Worm (Caenorhabditis elegans) whole organism, young adult: Measurements from ENCODE around the gene F56A8.5.

Experiments
- B0019.2 ChIP-seq: fragments of 200-800 bp; sonication (Bioruptor generic); conservative IDR thresholded peaks from 2 replicates; pipeline ENCODE4 v1.3.6; 2022; ENCODE audit warnings: missing genetic modification reagents, missing genetic modification characterization, missing compliant biosample characterization
- B0261.1 ChIP-seq: sonication (generic microtip); optimal IDR thresholded peaks from 2 replicates; lab custom pipeline; 2016; ENCODE audit warnings: mild to moderate bottlenecking, missing genetic modification characterization, moderate library complexity, missing compliant biosample characterization
- B0336.3 ChIP-seq: fragments of 200-800 bp; sonication (Bioruptor generic); IDR thresholded peaks from 2 replicates; pipeline ENCODE4 v1.3.6; 2022; ENCODE audit warnings: missing genetic modification characterization, missing compliant biosample characterization
- F33H1.4 ChIP-seq: fragments of 200-800 bp; sonication (Bioruptor generic); IDR thresholded peaks from 2 replicates; pipeline ENCODE4 v1.3.6; 2022; ENCODE audit warnings: missing genetic modification reagents, missing genetic modification characterization, missing compliant biosample characterization
- Y67H2A.10 ChIP-seq: fragments of 200-800 bp; sonication (Bioruptor generic); conservative IDR thresholded peaks from 2 replicates; pipeline ENCODE4 v1.3.6; 2022; ENCODE audit warnings: missing genetic modification reagents, missing genetic modification characterization, missing compliant biosample characterization
- Y95B8A.8 ChIP-seq: fragments of 200-800 bp; sonication (Bioruptor generic); IDR thresholded peaks from 2 replicates; pipeline ENCODE4 v1.3.6; 2022; ENCODE audit warnings: missing genetic modification reagents, missing genetic modification characterization, missing compliant biosample characterization
- akir-1 ChIP-seq: fragments of 200-800 bp; sonication (Bioruptor generic); optimal IDR thresholded peaks from 2 replicates; lab custom pipeline; 2018; ENCODE audit warnings: mild to moderate bottlenecking, missing genetic modification characterization, moderate library complexity, missing compliant biosample characterization
- attf-6 ChIP-seq: fragments of 200-800 bp; sonication (Bioruptor generic); IDR thresholded peaks from 2 replicates; pipeline ENCODE4 v1.3.6; 2022; ENCODE audit warnings: missing genetic modification reagents, missing genetic modification characterization, missing compliant biosample characterization
- cebp-1 ChIP-seq, 2 experiments: fragments of 200-800 bp in 1 of 2; sonication (Bioruptor generic) in 1 of 2; sonication (generic microtip) in 1 of 2; IDR thresholded peaks in 1 of 2; optimal IDR thresholded peaks in 1 of 2; 2 replicates each; pipeline versions ENCODE4 v1.3.6 to Lab custom; 2017 to 2022; ENCODE audit warnings: missing compliant biosample characterization in 2 of 2, missing genetic modification characterization in 2 of 2, mild to moderate bottlenecking in 1 of 2, missing genetic modification reagents in 1 of 2, moderate library complexity in 1 of 2
- ceh-40 ChIP-seq: fragments of 200-800 bp; sonication (Bioruptor generic); IDR thresholded peaks from 2 replicates; pipeline ENCODE4 v1.3.6; 2022; ENCODE audit warnings: missing genetic modification characterization, missing compliant biosample characterization
- dox-1 ChIP-seq: fragments of 200-800 bp; sonication (Bioruptor generic); IDR thresholded peaks from 2 replicates; pipeline ENCODE4 v1.3.6; 2022; ENCODE audit warnings: missing genetic modification reagents, missing genetic modification characterization, missing compliant biosample characterization
- dpff-1 ChIP-seq: sonication (generic microtip); optimal IDR thresholded peaks from 2 replicates; lab custom pipeline; 2017; ENCODE audit warnings: mild to moderate bottlenecking, missing genetic modification characterization, missing compliant biosample characterization
- let-607 ChIP-seq, 2 experiments: fragments of 200-800 bp in 1 of 2; sonication (Bioruptor generic) in 1 of 2; sonication (generic microtip) in 1 of 2; optimal IDR thresholded peaks; 2 replicates each; lab custom pipeline; 2016 to 2018; ENCODE audit warnings: mild to moderate bottlenecking in 2 of 2, missing compliant biosample characterization in 2 of 2, missing genetic modification characterization in 2 of 2, moderate library complexity in 2 of 2, missing genotype in 1 of 2
- lin-26 ChIP-seq: fragments of 200-800 bp; sonication (Bioruptor generic); IDR thresholded peaks from 2 replicates; pipeline ENCODE4 v1.3.6; 2022; ENCODE audit warnings: missing genetic modification reagents, missing genetic modification characterization, missing compliant biosample characterization
- lsl-1 ChIP-seq: fragments of 200-800 bp; sonication (Bioruptor generic); optimal IDR thresholded peaks from 2 replicates; lab custom pipeline; 2018; ENCODE audit warnings: mild to moderate bottlenecking, missing genetic modification characterization, moderate library complexity, missing compliant biosample characterization
- madf-3 ChIP-seq: fragments of 200-800 bp; sonication (Bioruptor generic); IDR thresholded peaks from 2 replicates; pipeline ENCODE4 v1.3.6; 2022; ENCODE audit warnings: missing genetic modification reagents, missing genetic modification characterization, missing compliant biosample characterization
- madf-6 ChIP-seq: fragments of 200-800 bp; sonication (Bioruptor generic); IDR thresholded peaks from 2 replicates; pipeline ENCODE4 v1.3.6; 2022; ENCODE audit warnings: missing genetic modification reagents, missing genetic modification characterization, missing compliant biosample characterization
- nfya-2 ChIP-seq: fragments of 200-800 bp; sonication (Bioruptor generic); IDR thresholded peaks from 2 replicates; pipeline ENCODE4 v1.3.6; 2022; ENCODE audit warnings: missing genetic modification reagents, missing genetic modification characterization, missing compliant biosample characterization
- nfyb-1 ChIP-seq: fragments of 200-800 bp; sonication (Bioruptor generic); IDR thresholded peaks from 2 replicates; pipeline ENCODE4 v1.3.6; 2022; ENCODE audit warnings: missing genetic modification reagents, missing genetic modification characterization, missing compliant biosample characterization
- nhr-80 ChIP-seq: sonication (generic microtip); optimal IDR thresholded peaks from 2 replicates; lab custom pipeline; 2016; ENCODE audit warnings: missing genetic modification characterization, missing compliant biosample characterization
- pbrm-1 ChIP-seq: fragments of 200-800 bp; sonication (Bioruptor generic); IDR thresholded peaks from 2 replicates; pipeline ENCODE4 v1.3.6; 2022; ENCODE audit warnings: missing genetic modification reagents, missing genetic modification characterization, missing compliant biosample characterization
- rcor-1 ChIP-seq: fragments of 200-800 bp; sonication (Bioruptor generic); IDR thresholded peaks from 2 replicates; pipeline ENCODE4 v1.3.6; 2022; ENCODE audit warnings: missing genetic modification reagents, missing genetic modification characterization, missing compliant biosample characterization
- repo-1 ChIP-seq: sonication (generic microtip); optimal IDR thresholded peaks from 2 replicates; lab custom pipeline; 2017; ENCODE audit warnings: mild to moderate bottlenecking, missing genetic modification characterization, missing compliant biosample characterization
- snpc-1.3 ChIP-seq: sonication (generic microtip); optimal IDR thresholded peaks from 2 replicates; lab custom pipeline; 2017; ENCODE audit warnings: missing genetic modification characterization, mild to moderate bottlenecking, missing compliant biosample characterization, antibody characterized with exemption, moderate library complexity, missing genotype, missing genetic modification reagents; ENCODE audit not compliant: insufficient read depth
- snpc-4 ChIP-seq, 5 experiments: fragments of 150-350 bp in 1 of 5; sonication (generic microtip) in 4 of 5; optimal IDR thresholded peaks; 2 replicates each; lab custom pipeline; 2014 to 2018; ENCODE audit warnings: missing genetic modification characterization in 5 of 5, missing biosample characterization in 3 of 5, antibody characterized with exemption in 2 of 5, mild to moderate bottlenecking in 2 of 5, missing compliant biosample characterization in 2 of 5, missing genotype in 2 of 5, moderate library complexity in 2 of 5, missing genetic modification reagents in 1 of 5
- tlf-1 ChIP-seq: fragments of 200-800 bp; sonication (Bioruptor generic); optimal IDR thresholded peaks from 2 replicates; lab custom pipeline; 2018; ENCODE audit warnings: mild to moderate bottlenecking, missing genetic modification characterization, missing compliant biosample characterization
- unc-62 ChIP-seq: fragments of 150-350 bp; optimal IDR thresholded peaks from 2 replicates; lab custom pipeline; 2014; ENCODE audit warnings: missing biosample characterization, missing genetic modification reagents, missing genetic modification characterization
- xnd-1 ChIP-seq: sonication (generic microtip); optimal IDR thresholded peaks from 2 replicates; lab custom pipeline; 2016; ENCODE audit warnings: missing genotype, missing genetic modification reagents, missing genetic modification characterization, missing compliant biosample characterization
- zfh-2 ChIP-seq: fragments of 200-800 bp; sonication (Bioruptor generic); conservative IDR thresholded peaks from 2 replicates; pipeline ENCODE4 v1.3.6; 2022; ENCODE audit warnings: missing genetic modification reagents, missing genetic modification characterization, missing compliant biosample characterization
- ztf-25 ChIP-seq: fragments of 200-800 bp; sonication (Bioruptor generic); IDR thresholded peaks from 2 replicates; pipeline ENCODE4 v1.3.6; 2022; ENCODE audit warnings: missing genetic modification reagents, missing genetic modification characterization, missing compliant biosample characterization
- ztf-6 ChIP-seq: fragments of 200-800 bp; sonication (Bioruptor generic); IDR thresholded peaks from 2 replicates; pipeline ENCODE4 v1.3.6; 2022; ENCODE audit warnings: missing genetic modification reagents, missing genetic modification characterization, missing compliant biosample characterization

Gene F56A8.5

ce11 chrIII:13296289-13296874, 30.7 kb downstream of the F56A8.5 start, which contains the start of gene npp-18 (continued):
- TF ChIP-seq madf-6 (GFP tag; lab: Robert Waterston, UW) (peak; percentile 66), Y67H2A.10 (GFP tag; lab: Robert Waterston, UW) (peak; percentile 79), dox-1 (GFP tag; lab: Robert Waterston, UW) (peak; percentile 93), F33H1.4 (peak; percentile 86), Y95B8A.8 (GFP tag; lab: Robert Waterston, UW) (peak; percentile 82), let-607 (tag; optimal IDR thresholded peaks at IDR 0.05; lab: Kevin White, UChicago) (peak in 1 of 2 experiments; percentile 10), ztf-25 (GFP tag; lab: Robert Waterston, UW) (peak; percentile 75; the same call in 1 of the 2 replicates), rcor-1 (GFP tag; lab: Robert Waterston, UW) (peak; percentile 48), B0019.2 (GFP tag; lab: Robert Waterston, UW) (0 out of 2 replicates have a peak, but pooled peaks have one; percentile 35), lin-26 (GFP tag; lab: Robert Waterston, UW) (peak; percentile 65), lsl-1 (GFP tag; lab: Kevin White, UChicago) (peak; percentile 15), snpc-1.3 (tag; lab: Kevin White, UChicago) (peak; percentile 21), nfyb-1 (GFP tag; lab: Robert Waterston, UW) (peak; percentile 82)

- TF ChIP-seq nhr-80 (tag; lab: Kevin White, UChicago) (peak; percentile 45), dpff-1 (tag; lab: Kevin White, UChicago) (peak; percentile 39), tlf-1 (GFP tag; lab: Kevin White, UChicago) (peak; percentile 37), F33H1.4 (no peak), repo-1 (tag; lab: Kevin White, UChicago) (peak; percentile 58), cebp-1 (GFP tag; IDR thresholded peaks at IDR 0.05; lab: Robert Waterston, UW) (no peak), cebp-1 (tag; optimal IDR thresholded peaks at IDR 0.05; lab: Kevin White, UChicago) (peak; percentile 5), pbrm-1 (GFP tag; lab: Robert Waterston, UW) (no peak), xnd-1 (tag; lab: Kevin White, UChicago) (no peak), ceh-40 (GFP tag; lab: Robert Waterston, UW) (no peak), nfya-2 (0 out of 2 replicates have a peak, but pooled peaks have one; percentile 15), rcor-1 (GFP tag; lab: Robert Waterston, UW) (no peak), attf-6 (no peak), snpc-1.3 (tag; lab: Kevin White, UChicago) (peak; percentile 7), nfyb-1 (GFP tag; lab: Robert Waterston, UW) (0 out of 2 replicates have a peak, but pooled peaks have one; percentile 6), B0336.3 (no peak), B0261.1 (tag; lab: Kevin White, UChicago) (no peak), B0019.2 (GFP tag; lab: Robert Waterston, UW) (no peak)
Observed at ce11 chrIII:13298722-13299431, 33.2 kb downstream of the F56A8.5 start, which contains the start of gene pgm-2. TSS of gene pgm-2 (plus strand) at chrIII:13299378.

- no peak for TF ChIP-seq lsl-1 (GFP tag; lab: Kevin White, UChicago)
- TF ChIP-seq snpc-4 (GFP tag; optimal IDR thresholded peaks at IDR 0.05; lab: Kevin White, UChicago) = no peak
- TF ChIP-seq snpc-4 (tag; optimal IDR thresholded peaks at IDR 0.05; lab: Kevin White, UChicago) = no peak
- no peak for TF ChIP-seq ztf-6 (GFP tag; lab: Robert Waterston, UW)
- TF ChIP-seq zfh-2 (GFP tag; lab: Robert Waterston, UW) = peak; percentile 69
- TF ChIP-seq unc-62 (GFP tag; lab: Kevin White, UChicago) = no peak
- no peak for TF ChIP-seq madf-3 (GFP tag; lab: Robert Waterston, UW)
- TF ChIP-seq akir-1 (GFP tag; lab: Kevin White, UChicago) = no peak
Observed at ce11 chrIII:13301983-13302382, 36.3 kb downstream of the F56A8.5 start.
